Fruit fly (Drosophila melanogaster) whole organism, embryonic: Measurements from ENCODE around the gene CG31792.

ENCODE experiments used
- CG1024 ChIP-seq: fragments of 200-800 bp; sonication (Bioruptor generic); IDR thresholded peaks from 2 replicates; pipeline ENCODE4 v1.3.6; 2022; ENCODE audit warnings: missing biosample characterization, missing genetic modification characterization
- CG10462 ChIP-seq: fragments of 200-800 bp; sonication (Bioruptor generic); optimal IDR thresholded peaks from 2 replicates; lab custom pipeline; 2016; ENCODE audit warnings: missing biosample characterization, missing genetic modification characterization
- CG10565 ChIP-seq: fragments of 200-800 bp; sonication (Bioruptor generic); optimal IDR thresholded peaks from 3 replicates; lab custom pipeline; 2016; ENCODE audit warnings: missing biosample characterization, mild to moderate bottlenecking, missing genetic modification characterization
- CG10979 ChIP-seq: fragments of 200-800 bp; sonication (Bioruptor generic); optimal IDR thresholded peaks from 2 replicates; lab custom pipeline; 2018; ENCODE audit warnings: missing biosample characterization, mild to moderate bottlenecking, missing genetic modification characterization, moderate library complexity
- CG11398 ChIP-seq: fragments of 200-800 bp; sonication (Bioruptor generic); optimal IDR thresholded peaks from 2 replicates; lab custom pipeline; 2016; ENCODE audit warnings: missing biosample characterization, missing genetic modification characterization
- CG11695 ChIP-seq: fragments of 200-800 bp; sonication (Bioruptor generic); IDR thresholded peaks from 3 replicates; pipeline ENCODE4 v1.3.6; 2022; ENCODE audit warnings: missing biosample characterization, missing genetic modification characterization
- CG18599 ChIP-seq: fragments of 200-800 bp; sonication (Bioruptor generic); optimal IDR thresholded peaks from 3 replicates; lab custom pipeline; 2017; ENCODE audit warnings: missing biosample characterization, missing genetic modification characterization, mild to moderate bottlenecking, moderate library complexity, missing genetic modification reagents
- CG30431 ChIP-seq: fragments of 200-800 bp; sonication (Bioruptor generic); optimal IDR thresholded peaks from 2 replicates; lab custom pipeline; 2017; ENCODE audit warnings: missing biosample characterization, missing genetic modification characterization
- CG3065 ChIP-seq: fragments of 200-800 bp; sonication (Bioruptor generic); optimal IDR thresholded peaks from 2 replicates; lab custom pipeline; 2016; ENCODE audit warnings: missing biosample characterization, missing genetic modification characterization
- CG3163 ChIP-seq: fragments of 200-800 bp; sonication (Bioruptor generic); optimal IDR thresholded peaks from 3 replicates; lab custom pipeline; 2016; ENCODE audit warnings: missing biosample characterization, missing genetic modification characterization
- CG32767 ChIP-seq: fragments of 200-800 bp; sonication (Bioruptor generic); IDR thresholded peaks from 2 replicates; pipeline ENCODE4 v1.3.6; 2022; ENCODE audit warnings: missing biosample characterization, missing genetic modification characterization
- CG3838 ChIP-seq: fragments of 200-800 bp; sonication (Bioruptor generic); optimal IDR thresholded peaks from 3 replicates; lab custom pipeline; 2016; ENCODE audit warnings: missing biosample characterization, missing genetic modification characterization
- CG3847 ChIP-seq: fragments of 200-800 bp; sonication (Bioruptor generic); IDR thresholded peaks from 2 replicates; pipeline ENCODE4 v1.3.6; 2022; ENCODE audit warnings: missing biosample characterization, missing genetic modification characterization
- CG4730 ChIP-seq: fragments of 200-800 bp; sonication (Bioruptor generic); IDR thresholded peaks from 2 replicates; pipeline ENCODE4 v1.3.6; 2022; ENCODE audit warnings: missing biosample characterization, missing genetic modification characterization
- CG6765 ChIP-seq: fragments of 200-800 bp; sonication (Bioruptor generic); optimal IDR thresholded peaks from 3 replicates; lab custom pipeline; 2017; ENCODE audit warnings: missing biosample characterization, mild to moderate bottlenecking, missing genetic modification characterization
- CG9817 ChIP-seq: fragments of 200-800 bp; sonication (Bioruptor generic); optimal IDR thresholded peaks from 2 replicates; lab custom pipeline; 2018; ENCODE audit warnings: missing biosample characterization, mild to moderate bottlenecking, missing genetic modification characterization, moderate library complexity
- Dek ChIP-seq: fragments of 200-800 bp; sonication (Bioruptor generic); optimal IDR thresholded peaks from 3 replicates; lab custom pipeline; 2019; ENCODE audit warnings: missing biosample characterization, mild to moderate bottlenecking, missing genetic modification characterization, moderate library complexity
- Dp ChIP-seq: fragments of 200-800 bp; sonication (Bioruptor generic); optimal IDR thresholded peaks from 2 replicates; lab custom pipeline; 2018; ENCODE audit warnings: missing biosample characterization, mild to moderate bottlenecking, missing genetic modification characterization, moderate library complexity
- H2.0 ChIP-seq: fragments of 200-800 bp; sonication (Bioruptor generic); IDR thresholded peaks from 2 replicates; pipeline ENCODE4 v1.3.6; 2022; ENCODE audit warnings: missing biosample characterization, missing genetic modification characterization
- Med ChIP-seq: fragments of 200-800 bp; sonication (Bioruptor generic); peaks from one replicate; lab custom pipeline; 2016; ENCODE audit warnings: missing biosample characterization, missing genetic modification characterization, mild to moderate bottlenecking, inconsistent platforms, moderate library complexity
- Nf-YB ChIP-seq: fragments of 200-800 bp; sonication (Bioruptor generic); optimal IDR thresholded peaks from 3 replicates; lab custom pipeline; 2019; ENCODE audit warnings: missing biosample characterization, mild to moderate bottlenecking, missing genetic modification characterization, moderate library complexity
- NfI ChIP-seq: fragments of 200-800 bp; sonication (Bioruptor generic); optimal IDR thresholded peaks from 3 replicates; lab custom pipeline; 2018; ENCODE audit warnings: missing biosample characterization, mild to moderate bottlenecking, missing genetic modification characterization, moderate library complexity
- Opbp ChIP-seq: fragments of 200-800 bp; sonication (Bioruptor generic); IDR thresholded peaks from 3 replicates; pipeline ENCODE4 v1.3.6; 2022; ENCODE audit warnings: missing biosample characterization, missing genetic modification characterization; ENCODE audit not compliant: partially characterized antibody
- Pdp1 ChIP-seq, 2 experiments: fragments of 200-800 bp; sonication (Bioruptor generic); optimal IDR thresholded peaks; 3 replicates each; lab custom pipeline; 2016; ENCODE audit warnings: missing biosample characterization in 2 of 2, missing genetic modification characterization in 2 of 2, mild to moderate bottlenecking in 1 of 2, moderate library complexity in 1 of 2
- Scr ChIP-seq: fragments of 200-800 bp; sonication (Bioruptor generic); IDR thresholded peaks from 2 replicates; pipeline ENCODE4 v1.3.6; 2022; ENCODE audit warnings: missing biosample characterization, missing genetic modification characterization; ENCODE audit not compliant: partially characterized antibody
- Usf ChIP-seq: fragments of 200-800 bp; sonication (Bioruptor generic); optimal IDR thresholded peaks from 2 replicates; lab custom pipeline; 2017; ENCODE audit warnings: missing genotype, missing biosample characterization, missing genetic modification characterization
- az2 ChIP-seq: fragments of 200-800 bp; sonication (Bioruptor generic); optimal IDR thresholded peaks from 3 replicates; lab custom pipeline; 2016; ENCODE audit warnings: missing biosample characterization, missing genetic modification characterization
- bigmax ChIP-seq: fragments of 200-800 bp; sonication (Bioruptor generic); optimal IDR thresholded peaks from 2 replicates; lab custom pipeline; 2018; ENCODE audit warnings: missing biosample characterization, mild to moderate bottlenecking, missing genetic modification characterization
- cato ChIP-seq: fragments of 200-800 bp; sonication (Bioruptor generic); optimal IDR thresholded peaks from 2 replicates; lab custom pipeline; 2016; ENCODE audit warnings: missing biosample characterization, missing genetic modification characterization, borderline replicate concordance
- crp ChIP-seq, 2 experiments: fragments of 200-800 bp; sonication (Bioruptor generic); optimal IDR thresholded peaks; 2 replicates in 1 of 2; 3 replicates in 1 of 2; lab custom pipeline; 2017; ENCODE audit warnings: missing biosample characterization in 2 of 2, missing genetic modification characterization in 2 of 2, mild to moderate bottlenecking in 1 of 2, moderate library complexity in 1 of 2
- disco-r ChIP-seq: fragments of 200-800 bp; sonication (Bioruptor generic); optimal IDR thresholded peaks from 2 replicates; lab custom pipeline; 2016; ENCODE audit warnings: missing biosample characterization, missing genetic modification characterization
- emc ChIP-seq: fragments of 200-800 bp; sonication (Bioruptor generic); optimal IDR thresholded peaks from 2 replicates; lab custom pipeline; 2016; ENCODE audit warnings: missing biosample characterization, missing genetic modification characterization
- ewg ChIP-seq: fragments of 200-800 bp; sonication (Bioruptor generic); optimal IDR thresholded peaks from 3 replicates; lab custom pipeline; 2017; ENCODE audit warnings: mild to moderate bottlenecking, missing biosample characterization, missing genetic modification reagents, missing genetic modification characterization
- gfzf ChIP-seq: fragments of 200-800 bp; sonication (Bioruptor generic); optimal IDR thresholded peaks from 2 replicates; lab custom pipeline; 2016; ENCODE audit warnings: missing biosample characterization, mild to moderate bottlenecking, missing genetic modification characterization, moderate library complexity
- kah ChIP-seq: fragments of 200-800 bp; sonication (Bioruptor generic); optimal IDR thresholded peaks from 2 replicates; lab custom pipeline; 2018; ENCODE audit warnings: missing biosample characterization, mild to moderate bottlenecking, missing genetic modification characterization
- knrl ChIP-seq: fragments of 200-800 bp; sonication (Bioruptor generic); IDR thresholded peaks from 3 replicates; pipeline ENCODE4 v1.3.6; 2022; ENCODE audit warnings: missing biosample characterization, missing genetic modification characterization; ENCODE audit not compliant: partially characterized antibody
- lbe ChIP-seq: fragments of 200-800 bp; sonication (Bioruptor generic); optimal IDR thresholded peaks from 2 replicates; lab custom pipeline; 2016; ENCODE audit warnings: missing biosample characterization, mild to moderate bottlenecking, missing genetic modification characterization
- org-1 ChIP-seq: fragments of 200-800 bp; sonication (Bioruptor generic); optimal IDR thresholded peaks from 2 replicates; lab custom pipeline; 2017; ENCODE audit warnings: missing biosample characterization, missing genetic modification characterization
- p53 ChIP-seq: fragments of 200-800 bp; sonication (Bioruptor generic); optimal IDR thresholded peaks from 2 replicates; lab custom pipeline; 2016; ENCODE audit warnings: missing biosample characterization, missing genetic modification characterization
- pan ChIP-seq, 4 experiments: fragments of >200 bp in 3 of 4; fragments of 200-800 bp in 1 of 4; sonication (Bioruptor generic) in 1 of 4; optimal IDR thresholded peaks in 3 of 4; IDR thresholded peaks in 1 of 4; 2 replicates each; pipeline versions ENCODE4 v1.3.6 to Lab custom; 2017 to 2022; ENCODE audit warnings: missing biosample characterization in 2 of 4, missing genetic modification characterization in 2 of 4, mixed read lengths in 1 of 4
- prd ChIP-seq, 3 experiments: fragments of >200 bp in 2 of 3; fragments of 200-800 bp in 1 of 3; sonication (Bioruptor generic) in 1 of 3; optimal IDR thresholded peaks in 2 of 3; IDR thresholded peaks in 1 of 3; 2 replicates in 2 of 3; 3 replicates in 1 of 3; pipeline versions ENCODE4 v1.3.6 to Lab custom; 2017 to 2022; ENCODE audit warnings: missing biosample characterization in 1 of 3, missing genetic modification characterization in 1 of 3
- ro ChIP-seq: fragments of 200-800 bp; sonication (Bioruptor generic); IDR thresholded peaks from 2 replicates; pipeline ENCODE4 v1.3.6; 2022; ENCODE audit warnings: missing biosample characterization, missing genetic modification characterization
- sd ChIP-seq: fragments of 200-800 bp; sonication (Bioruptor generic); optimal IDR thresholded peaks from 3 replicates; lab custom pipeline; 2018; ENCODE audit warnings: missing biosample characterization, mild to moderate bottlenecking, missing genetic modification characterization, moderate library complexity
- stc ChIP-seq: fragments of 200-800 bp; sonication (Bioruptor generic); IDR thresholded peaks from 2 replicates; pipeline ENCODE4 v1.3.6; 2022; ENCODE audit warnings: missing biosample characterization, missing genetic modification characterization
- tin ChIP-seq: fragments of 200-800 bp; sonication (Bioruptor generic); optimal IDR thresholded peaks from 3 replicates; lab custom pipeline; 2016; ENCODE audit warnings: missing biosample characterization, missing genetic modification characterization
- trh ChIP-seq: fragments of 200-800 bp; sonication (Bioruptor generic); optimal IDR thresholded peaks from 2 replicates; lab custom pipeline; 2016; ENCODE audit warnings: missing biosample characterization, missing genetic modification characterization
- wdn ChIP-seq: fragments of 200-800 bp; sonication (Bioruptor generic); IDR thresholded peaks from 2 replicates; pipeline ENCODE4 v1.3.6; 2022; ENCODE audit warnings: missing biosample characterization, missing genetic modification characterization
- wor ChIP-seq: fragments of 200-800 bp; sonication (Bioruptor generic); IDR thresholded peaks from 2 replicates; pipeline ENCODE4 v1.3.6; 2022; ENCODE audit warnings: missing biosample characterization, missing genetic modification characterization
- zen2 ChIP-seq: fragments of 200-800 bp; sonication (Bioruptor generic); IDR thresholded peaks from 3 replicates; pipeline ENCODE4 v1.3.6; 2022; ENCODE audit warnings: missing biosample characterization, missing genetic modification characterization; ENCODE audit not compliant: partially characterized antibody

CG31792 gene

DNA sequence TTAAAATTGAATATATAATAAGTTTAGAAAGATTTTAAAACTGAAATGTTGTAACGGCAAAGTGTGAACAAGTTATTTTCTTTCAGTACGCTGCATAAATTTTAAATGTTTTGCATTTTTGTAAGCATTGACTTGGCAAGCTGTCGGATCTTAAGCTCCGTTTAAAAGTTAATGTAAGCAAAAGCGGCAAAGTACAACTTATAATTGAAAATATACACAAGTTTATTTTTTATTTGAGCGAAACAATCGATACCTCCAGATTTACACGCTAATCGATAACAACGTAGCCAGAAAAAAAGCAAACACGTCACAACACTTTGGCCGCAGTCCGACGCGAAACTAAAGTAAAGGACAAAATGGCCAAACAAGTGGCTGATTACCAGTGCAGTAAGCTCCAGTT lies 44.3 kb downstream of the CG31792 start, which contains the start of gene Catsup (continued):
- TF ChIP-seq lbe (GFP tag; lab: Kevin White, UChicago) (no peak), org-1 (GFP tag; lab: Kevin White, UChicago) (no peak), CG3847 (no peak), CG18599 (GFP tag; lab: Kevin White, UChicago) (no peak), disco-r (GFP tag; lab: Kevin White, UChicago) (no peak), emc (GFP tag; lab: Kevin White, UChicago) (no peak), crp (GFP tag; optimal IDR thresholded peaks at IDR 0.05; lab: Kevin White, UChicago) (no peak), ewg (GFP tag; lab: Kevin White, UChicago) (no peak), CG10565 (GFP tag; lab: Kevin White, UChicago) (no peak), Dp (peak; percentile 21), ro (GFP tag; lab: Robert Waterston, UW) (no peak), sd (tag; lab: Kevin White, UChicago) (no peak), CG3065 (no peak), Med (peak; percentile 29), trh (GFP tag; lab: Kevin White, UChicago) (no peak), CG30431 (GFP tag; lab: Kevin White, UChicago) (no peak), CG11695 (no peak), Usf (GFP tag; lab: Kevin White, UChicago) (no peak), Scr (peak; percentile 81), az2 (no peak), stc (GFP tag; lab: Robert Waterston, UW) (no peak), zen2 (GFP tag; lab: Robert Waterston, UW) (peak; percentile 43; the same call in 1 of the 3 replicates), Opbp (GFP tag; lab: Robert Waterston, UW) (peak; percentile 57; the same call in 1 of the 3 replicates), CG3163 (GFP tag; lab: Kevin White, UChicago) (no peak), CG11398 (GFP tag; lab: Kevin White, UChicago) (no peak), tin (GFP tag; lab: Kevin White, UChicago) (no peak), p53 (GFP tag; lab: Kevin White, UChicago) (no peak), Nf-YB (no peak), CG9817 (tag; lab: Kevin White, UChicago) (no peak), Dek (tag; lab: Kevin White, UChicago) (no peak), wor (GFP tag; lab: Robert Waterston, UW) (no peak), cato (no peak), CG3838 (GFP tag; lab: Kevin White, UChicago) (no peak), kah (GFP tag; lab: Kevin White, UChicago) (no peak), CG1024 (GFP tag; lab: Robert Waterston, UW) (no peak), CG10462 (GFP tag; lab: Kevin White, UChicago) (no peak), bigmax (GFP tag; lab: Kevin White, UChicago) (no peak), wdn (GFP tag; lab: Robert Waterston, UW) (no peak), H2.0 (GFP tag; lab: Robert Waterston, UW) (no peak), Pdp1 (GFP tag; optimal IDR thresholded peaks at IDR 0.05; lab: Kevin White, UChicago) (no peak), CG4730 (GFP tag; lab: Robert Waterston, UW) (no peak), CG32767 (GFP tag; lab: Robert Waterston, UW) (no peak), prd (optimal IDR thresholded peaks at IDR 0.05; lab: Kevin White, UChicago) (no peak), prd (GFP tag; IDR thresholded peaks at IDR 0.05; lab: Robert Waterston, UW) (no peak), pan (optimal IDR thresholded peaks at IDR 0.05; lab: Kevin White, UChicago) (no peak), pan (GFP tag; optimal IDR thresholded peaks at IDR 0.05 in 1 of 2, IDR thresholded peaks at IDR 0.05 in 1 of 2) (no peak), CG10979 (tag; lab: Kevin White, UChicago) (no peak), knrl (peak; percentile 75), NfI (GFP tag; lab: Kevin White, UChicago) (no peak), gfzf (GFP tag; lab: Kevin White, UChicago) (no peak), CG6765 (GFP tag; lab: Kevin White, UChicago) (no peak)
